Fruit fly (Drosophila melanogaster) whole organism, embryonic: ENCODE data around the gene CG7025.
A peak's percentile ranks its signal among the peaks of the same experiment; 100 is the strongest.

Source experiments
- Ada2b ChIP-seq: fragments of 200-800 bp; sonication (Bioruptor generic); IDR thresholded peaks from 2 replicates; pipeline ENCODE4 v1.3.6; 2022; ENCODE audit warnings: missing biosample characterization, missing genetic modification characterization
- Aef1 ChIP-seq: fragments of 200-800 bp; sonication (Bioruptor generic); IDR thresholded peaks from 3 replicates; pipeline ENCODE4 v1.3.6; 2022; ENCODE audit warnings: missing biosample characterization, missing genetic modification characterization
- CG10209 ChIP-seq: fragments of 200-800 bp; sonication (Bioruptor generic); optimal IDR thresholded peaks from 3 replicates; lab custom pipeline; 2017; ENCODE audit warnings: missing biosample characterization, mild to moderate bottlenecking, missing genetic modification characterization, missing genetic modification reagents
- CG1024 ChIP-seq: fragments of 200-800 bp; sonication (Bioruptor generic); IDR thresholded peaks from 2 replicates; pipeline ENCODE4 v1.3.6; 2022; ENCODE audit warnings: missing biosample characterization, missing genetic modification characterization
- CG10543 ChIP-seq: fragments of 200-800 bp; sonication (Bioruptor generic); optimal IDR thresholded peaks from 3 replicates; lab custom pipeline; 2017; ENCODE audit warnings: missing biosample characterization, mild to moderate bottlenecking, missing genetic modification characterization, moderate library complexity
- CG15011 ChIP-seq: fragments of 200-800 bp; sonication (Bioruptor generic); optimal IDR thresholded peaks from 3 replicates; lab custom pipeline; 2018; ENCODE audit warnings: missing biosample characterization, mild to moderate bottlenecking, missing genetic modification characterization
- CG15073 ChIP-seq: fragments of 200-800 bp; sonication (Bioruptor generic); optimal IDR thresholded peaks from 2 replicates; lab custom pipeline; 2016; ENCODE audit warnings: missing biosample characterization, missing genetic modification characterization
- CG15514 ChIP-seq: fragments of 200-800 bp; sonication (Bioruptor generic); optimal IDR thresholded peaks from 3 replicates; lab custom pipeline; 2017; ENCODE audit warnings: missing biosample characterization, missing genetic modification characterization, mild to moderate bottlenecking, moderate library complexity, missing genetic modification reagents
- CG2120 ChIP-seq: fragments of 200-800 bp; sonication (Bioruptor generic); optimal IDR thresholded peaks from 3 replicates; lab custom pipeline; 2016; ENCODE audit warnings: missing biosample characterization, missing genetic modification characterization
- CG2875 ChIP-seq: fragments of 200-800 bp; sonication (Bioruptor generic); optimal IDR thresholded peaks from 2 replicates; lab custom pipeline; 2017; ENCODE audit warnings: missing biosample characterization, mild to moderate bottlenecking, missing genetic modification characterization, missing genetic modification reagents
- CG31388 ChIP-seq: fragments of 200-800 bp; sonication (Bioruptor generic); optimal IDR thresholded peaks from 2 replicates; lab custom pipeline; 2016; ENCODE audit warnings: missing biosample characterization, missing genetic modification characterization
- CG32767 ChIP-seq: fragments of 200-800 bp; sonication (Bioruptor generic); IDR thresholded peaks from 2 replicates; pipeline ENCODE4 v1.3.6; 2022; ENCODE audit warnings: missing biosample characterization, missing genetic modification characterization
- CG4328 ChIP-seq: fragments of 200-800 bp; sonication (Bioruptor generic); optimal IDR thresholded peaks from 3 replicates; lab custom pipeline; 2017; ENCODE audit warnings: missing biosample characterization, missing genetic modification reagents, missing genetic modification characterization
- CG43689 ChIP-seq: fragments of 200-800 bp; sonication (Bioruptor generic); IDR thresholded peaks from 2 replicates; pipeline ENCODE4 v1.3.6; 2022; ENCODE audit warnings: missing biosample characterization, missing genetic modification characterization
- CG6813 ChIP-seq: fragments of 200-800 bp; sonication (Bioruptor generic); optimal IDR thresholded peaks from 2 replicates; lab custom pipeline; 2017; ENCODE audit warnings: missing biosample characterization, missing genetic modification characterization, mild to moderate bottlenecking, moderate library complexity, missing genetic modification reagents
- CG7357 ChIP-seq: fragments of 200-800 bp; sonication (Bioruptor generic); IDR thresholded peaks from 3 replicates; pipeline ENCODE4 v1.3.6; 2022; ENCODE audit warnings: missing biosample characterization, missing genetic modification characterization
- CG7786 ChIP-seq: fragments of 200-800 bp; sonication (Bioruptor generic); optimal IDR thresholded peaks from 2 replicates; lab custom pipeline; 2016; ENCODE audit warnings: missing biosample characterization, missing genetic modification characterization
- CG9797 ChIP-seq: fragments of 200-800 bp; sonication (Bioruptor generic); optimal IDR thresholded peaks from 3 replicates; lab custom pipeline; 2018; ENCODE audit warnings: missing biosample characterization, mild to moderate bottlenecking, missing genetic modification characterization
- CG9817 ChIP-seq: fragments of 200-800 bp; sonication (Bioruptor generic); optimal IDR thresholded peaks from 2 replicates; lab custom pipeline; 2018; ENCODE audit warnings: missing biosample characterization, mild to moderate bottlenecking, missing genetic modification characterization, moderate library complexity
- CG9876 ChIP-seq: fragments of 200-800 bp; sonication (Bioruptor generic); optimal IDR thresholded peaks from 2 replicates; lab custom pipeline; 2016; ENCODE audit warnings: missing biosample characterization, missing genetic modification characterization
- CrebB ChIP-seq: fragments of 200-800 bp; sonication (Bioruptor generic); optimal IDR thresholded peaks from 3 replicates; lab custom pipeline; 2018; ENCODE audit warnings: missing biosample characterization, mild to moderate bottlenecking, missing genetic modification characterization
- Dbx ChIP-seq: fragments of 200-800 bp; sonication (Bioruptor generic); IDR thresholded peaks from 3 replicates; pipeline ENCODE4 v1.3.6; 2022; ENCODE audit warnings: missing biosample characterization, missing genetic modification characterization
- Dfd ChIP-seq, 2 experiments: fragments of >200 bp; optimal IDR thresholded peaks; 2 replicates each; lab custom pipeline; 2017; ENCODE audit warnings: missing biosample characterization in 2 of 2, missing genetic modification characterization in 2 of 2
- Ets65A ChIP-seq: fragments of 200-800 bp; sonication (Bioruptor generic); peaks from one replicate; lab custom pipeline; 2016; ENCODE audit warnings: missing biosample characterization, missing genetic modification characterization
- H15 ChIP-seq: fragments of 200-800 bp; sonication (Bioruptor generic); IDR thresholded peaks from 3 replicates; pipeline ENCODE4 v1.3.6; 2022; ENCODE audit warnings: missing biosample characterization, missing genetic modification characterization
- HHEX ChIP-seq: fragments of 200-800 bp; sonication (Bioruptor generic); optimal IDR thresholded peaks from 3 replicates; lab custom pipeline; 2017; ENCODE audit warnings: missing biosample characterization, mild to moderate bottlenecking, missing genetic modification characterization, missing genetic modification reagents
- NC2β ChIP-seq: fragments of 200-800 bp; sonication (Bioruptor generic); optimal IDR thresholded peaks from 2 replicates; lab custom pipeline; 2016; ENCODE audit warnings: missing biosample characterization, missing genetic modification characterization
- Nf-YA ChIP-seq: fragments of 200-800 bp; sonication (Bioruptor generic); IDR thresholded peaks from 2 replicates; pipeline ENCODE4 v1.3.6; 2022; ENCODE audit warnings: missing biosample characterization, missing genetic modification characterization
- Oli ChIP-seq: fragments of 200-800 bp; sonication (Bioruptor generic); optimal IDR thresholded peaks from 2 replicates; lab custom pipeline; 2018; ENCODE audit warnings: missing biosample characterization, mild to moderate bottlenecking, missing genetic modification characterization, moderate library complexity
- Ptx1 ChIP-seq: fragments of 200-800 bp; sonication (Bioruptor generic); IDR thresholded peaks from 2 replicates; pipeline ENCODE4 v1.3.6; 2022; ENCODE audit warnings: missing biosample characterization, missing genetic modification characterization
- Rfx ChIP-seq: fragments of 200-800 bp; sonication (Bioruptor generic); IDR thresholded peaks from 2 replicates; pipeline ENCODE4 v1.3.6; 2022; ENCODE audit warnings: missing biosample characterization, missing genetic modification characterization
- Sox102F ChIP-seq: fragments of 200-800 bp; sonication (Bioruptor generic); optimal IDR thresholded peaks from 2 replicates; lab custom pipeline; 2018; ENCODE audit warnings: missing biosample characterization, mild to moderate bottlenecking, missing genetic modification characterization, moderate library complexity
- Stat92E ChIP-seq, 3 experiments: fragments of >200 bp in 2 of 3; fragments of 200-800 bp in 1 of 3; sonication (Bioruptor generic) in 1 of 3; optimal IDR thresholded peaks; 2 replicates each; lab custom pipeline; 2017 to 2019; ENCODE audit warnings: missing biosample characterization in 3 of 3, missing genetic modification characterization in 3 of 3, mild to moderate bottlenecking in 1 of 3, moderate library complexity in 1 of 3
- Xrp1 ChIP-seq: fragments of 200-800 bp; sonication (Bioruptor generic); IDR thresholded peaks from 2 replicates; pipeline ENCODE4 v1.3.6; 2022; ENCODE audit warnings: missing biosample characterization, missing genetic modification characterization
- YL-1 ChIP-seq: fragments of 200-800 bp; sonication (Bioruptor generic); optimal IDR thresholded peaks from 3 replicates; lab custom pipeline; 2017; ENCODE audit warnings: missing biosample characterization, mild to moderate bottlenecking, missing genetic modification characterization
- ato ChIP-seq: fragments of 200-800 bp; sonication (Bioruptor generic); IDR thresholded peaks from 2 replicates; pipeline ENCODE4 v1.3.6; 2022; ENCODE audit warnings: missing biosample characterization, missing genetic modification characterization; ENCODE audit not compliant: partially characterized antibody
- bigmax ChIP-seq: fragments of 200-800 bp; sonication (Bioruptor generic); optimal IDR thresholded peaks from 2 replicates; lab custom pipeline; 2018; ENCODE audit warnings: missing biosample characterization, mild to moderate bottlenecking, missing genetic modification characterization
- cg ChIP-seq: fragments of 200-800 bp; sonication (Bioruptor generic); optimal IDR thresholded peaks from 3 replicates; lab custom pipeline; 2019; ENCODE audit warnings: missing biosample characterization, mild to moderate bottlenecking, missing genetic modification characterization, moderate library complexity
- dpn ChIP-seq, 2 experiments: fragments of 200-800 bp; sonication (Bioruptor generic); optimal IDR thresholded peaks; 3 replicates each; lab custom pipeline; 2016; ENCODE audit warnings: missing biosample characterization in 2 of 2, missing genetic modification characterization in 2 of 2
- gce ChIP-seq: fragments of 200-800 bp; sonication (Bioruptor generic); IDR thresholded peaks from 3 replicates; pipeline ENCODE4 v1.3.6; 2022; ENCODE audit warnings: missing biosample characterization, missing genetic modification characterization
- gem ChIP-seq: fragments of 200-800 bp; sonication (Bioruptor generic); optimal IDR thresholded peaks from 2 replicates; lab custom pipeline; 2019; ENCODE audit warnings: missing biosample characterization, mild to moderate bottlenecking, missing genetic modification characterization, moderate library complexity
- jing ChIP-seq: fragments of 200-800 bp; sonication (Bioruptor generic); optimal IDR thresholded peaks from 2 replicates; lab custom pipeline; 2018; ENCODE audit warnings: missing biosample characterization, mild to moderate bottlenecking, missing genetic modification characterization
- lab ChIP-seq: fragments of 200-800 bp; sonication (Bioruptor generic); optimal IDR thresholded peaks from 3 replicates; lab custom pipeline; 2017; ENCODE audit warnings: missing biosample characterization, missing genetic modification characterization, mild to moderate bottlenecking, moderate library complexity, missing genetic modification reagents
- pho ChIP-seq: fragments of 200-800 bp; sonication (Bioruptor generic); optimal IDR thresholded peaks from 2 replicates; lab custom pipeline; 2016; ENCODE audit warnings: missing biosample characterization, missing genetic modification characterization
- ranshi ChIP-seq: fragments of 200-800 bp; sonication (Bioruptor generic); IDR thresholded peaks from 2 replicates; pipeline ENCODE4 v1.3.6; 2022; ENCODE audit warnings: missing biosample characterization, missing genetic modification characterization
- scrt ChIP-seq: fragments of 200-800 bp; sonication (Bioruptor generic); optimal IDR thresholded peaks from 2 replicates; lab custom pipeline; 2018; ENCODE audit warnings: missing biosample characterization, mild to moderate bottlenecking, missing genetic modification characterization, moderate library complexity
- twi ChIP-seq: fragments of 200-800 bp; optimal IDR thresholded peaks from 2 replicates; lab custom pipeline; 2019; ENCODE audit warnings: missing biosample characterization, mild to moderate bottlenecking, missing genetic modification characterization, moderate library complexity
- zfh1 ChIP-seq: fragments of 200-800 bp; sonication (Bioruptor generic); IDR thresholded peaks from 3 replicates; pipeline ENCODE4 v1.3.6; 2022; ENCODE audit warnings: missing biosample characterization, missing genetic modification characterization
- zfh2 ChIP-seq: fragments of 200-800 bp; sonication (Bioruptor generic); optimal IDR thresholded peaks from 2 replicates; lab custom pipeline; 2016; ENCODE audit warnings: missing biosample characterization, missing genetic modification characterization

CG7025 gene

DNA sequence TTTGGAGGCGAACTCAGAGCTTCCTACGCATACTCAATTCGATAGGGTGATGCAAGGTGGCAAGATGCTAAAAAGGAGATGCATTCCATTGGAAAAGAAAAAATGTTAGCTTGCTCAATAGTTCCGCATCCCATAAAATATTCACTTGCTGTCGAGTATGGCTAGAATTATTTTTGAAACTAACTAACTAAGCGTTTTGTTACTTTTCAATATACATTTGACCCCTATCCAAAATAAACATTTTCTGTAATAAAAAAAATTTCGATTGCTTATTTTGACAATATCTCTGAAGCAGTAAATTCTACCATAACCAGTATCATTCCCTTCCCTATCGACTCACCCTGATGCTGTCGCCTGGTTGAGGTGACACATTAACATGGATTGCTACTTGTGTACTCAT lies 11.1 kb upstream of the CG7025 start (continued):
- TF ChIP-seq scrt (GFP tag; lab: Kevin White, UChicago) = no peak
- no peak for TF ChIP-seq twi
- no peak for TF ChIP-seq CG10543 (GFP tag; lab: Kevin White, UChicago)
- peak; percentile 23 for TF ChIP-seq lab (GFP tag; lab: Kevin White, UChicago)
- TF ChIP-seq CG2120 = peak; percentile 46
- no peak for TF ChIP-seq CG6813 (GFP tag; lab: Kevin White, UChicago)
- no peak for TF ChIP-seq bigmax (GFP tag; lab: Kevin White, UChicago)
- no peak for TF ChIP-seq gem (tag; lab: Kevin White, UChicago)
- no peak for TF ChIP-seq YL-1 (GFP tag; lab: Kevin White, UChicago)
- no peak for TF ChIP-seq CG2875
- peak; percentile 24 for TF ChIP-seq pho
- TF ChIP-seq ato (GFP tag; lab: Robert Waterston, UW) = no peak
- TF ChIP-seq CG15514 (GFP tag; lab: Kevin White, UChicago) = peak; percentile 7
- peak; percentile 3 for TF ChIP-seq HHEX (GFP tag; lab: Kevin White, UChicago)
- no peak for TF ChIP-seq Nf-YA (GFP tag; lab: Robert Waterston, UW)
- TF ChIP-seq Oli (tag; lab: Kevin White, UChicago) = peak; percentile 26
- peak; percentile 31; the same call in 1 of the 3 replicates for TF ChIP-seq Dbx (GFP tag; lab: Robert Waterston, UW)
- TF ChIP-seq CG9876 (GFP tag; lab: Kevin White, UChicago) = no peak
- TF ChIP-seq CG31388 (GFP tag; lab: Kevin White, UChicago) = no peak
- peak; percentile 25 for TF ChIP-seq Sox102F (GFP tag; lab: Kevin White, UChicago)
- TF ChIP-seq ranshi (GFP tag; lab: Robert Waterston, UW) = peak; percentile 14; the same call in 1 of the 2 replicates
- peak in 1 of 2 experiments; percentile 42 for TF ChIP-seq dpn (GFP tag; optimal IDR thresholded peaks at IDR 0.05; lab: Kevin White, UChicago)
- TF ChIP-seq Ada2b (GFP tag; lab: Robert Waterston, UW) = no peak
- TF ChIP-seq CG9797 (GFP tag; lab: Kevin White, UChicago) = no peak
- peak; percentile 50 for TF ChIP-seq Rfx (GFP tag; lab: Robert Waterston, UW)
- 0 out of 3 replicates have a peak, but pooled peaks have one; percentile 12 for TF ChIP-seq zfh1 (GFP tag; lab: Robert Waterston, UW)
- TF ChIP-seq gce (GFP tag; lab: Robert Waterston, UW) = no peak
- no peak for TF ChIP-seq CG4328 (GFP tag; lab: Kevin White, UChicago)
- TF ChIP-seq CG7357 (GFP tag; lab: Robert Waterston, UW) = no peak
- TF ChIP-seq CG32767 (GFP tag; lab: Robert Waterston, UW) = peak; percentile 45; the same call in 1 of the 2 replicates
- TF ChIP-seq, all 482 proteins: peak for 36

- TF ChIP-seq Ets65A (GFP tag; lab: Kevin White, UChicago) (peak; percentile 9), CG7786 (GFP tag; lab: Kevin White, UChicago) (peak; percentile 22), CG15011 (GFP tag; lab: Kevin White, UChicago) (no peak), H15 (GFP tag; lab: Robert Waterston, UW) (no peak), CG43689 (GFP tag; lab: Robert Waterston, UW) (no peak), NC2β (GFP tag; lab: Kevin White, UChicago) (no peak), Stat92E (GFP tag; optimal IDR thresholded peaks at IDR 0.05; lab: Kevin White, UChicago) (no peak), cg (GFP tag; lab: Kevin White, UChicago) (no peak), Ptx1 (GFP tag; lab: Robert Waterston, UW) (peak; percentile 24; the same call in 1 of the 2 replicates), Aef1 (GFP tag; lab: Robert Waterston, UW) (0 out of 3 replicates have a peak, but pooled peaks have one; percentile 29), Xrp1 (GFP tag; lab: Robert Waterston, UW) (no peak; the same call in 1 of the 2 replicates), CG9817 (tag; lab: Kevin White, UChicago) (peak; percentile 14), Dfd (GFP tag; optimal IDR thresholded peaks at IDR 0.05; lab: Kevin White, UChicago) (no peak), CG1024 (GFP tag; lab: Robert Waterston, UW) (no peak), dpn (GFP tag; optimal IDR thresholded peaks at IDR 0.05; lab: Kevin White, UChicago) (peak; percentile 40 to 43), CrebB (tag; lab: Kevin White, UChicago) (peak; percentile 23), jing (GFP tag; lab: Kevin White, UChicago) (no peak), CG10209 (peak; percentile 31), CG15073 (GFP tag; lab: Kevin White, UChicago) (no peak), zfh2 (peak; percentile 15)
These were observed 10.1 kb upstream of the CG7025 start, which contains the start of gene Tep3 for dm6 chr2L:7702383-7703188. TSS of gene Tep3 (plus strand) at chr2L:7702805.
